Fruit fly (Drosophila melanogaster) whole organism, embryonic: ENCODE results near the gene spg.

Source experiments
- Ada2b ChIP-seq: fragments of 200-800 bp; sonication (Bioruptor generic); IDR thresholded peaks from 2 replicates; pipeline ENCODE4 v1.3.6; 2022; ENCODE audit warnings: missing biosample characterization, missing genetic modification characterization
- Aef1 ChIP-seq: fragments of 200-800 bp; sonication (Bioruptor generic); IDR thresholded peaks from 3 replicates; pipeline ENCODE4 v1.3.6; 2022; ENCODE audit warnings: missing biosample characterization, missing genetic modification characterization
- CG10366 ChIP-seq: fragments of 200-800 bp; sonication (Bioruptor generic); IDR thresholded peaks from 2 replicates; pipeline ENCODE4 v1.3.6; 2022; ENCODE audit warnings: missing biosample characterization, missing genetic modification characterization
- CG10431 ChIP-seq: fragments of 200-800 bp; sonication (Bioruptor generic); optimal IDR thresholded peaks from 3 replicates; lab custom pipeline; 2018; ENCODE audit warnings: missing biosample characterization, mild to moderate bottlenecking, missing genetic modification characterization
- CG11456 ChIP-seq: fragments of 200-800 bp; sonication (Bioruptor generic); IDR thresholded peaks from 3 replicates; pipeline ENCODE4 v1.3.6; 2022; ENCODE audit warnings: missing biosample characterization, missing genetic modification characterization
- CG11723 ChIP-seq: fragments of 200-800 bp; sonication (Bioruptor generic); optimal IDR thresholded peaks from 2 replicates; lab custom pipeline; 2017; ENCODE audit warnings: missing biosample characterization, mild to moderate bottlenecking, missing genetic modification characterization
- CG12104 ChIP-seq: fragments of 200-800 bp; sonication (Bioruptor generic); optimal IDR thresholded peaks from 3 replicates; lab custom pipeline; 2016; ENCODE audit warnings: missing biosample characterization, missing genetic modification characterization
- CG12391 ChIP-seq: fragments of 200-800 bp; sonication (Bioruptor generic); optimal IDR thresholded peaks from 3 replicates; lab custom pipeline; 2018; ENCODE audit warnings: missing biosample characterization, mild to moderate bottlenecking, missing genetic modification characterization, moderate library complexity
- CG13424 ChIP-seq: fragments of 200-800 bp; sonication (Bioruptor generic); optimal IDR thresholded peaks from 2 replicates; lab custom pipeline; 2019; ENCODE audit warnings: missing biosample characterization, mild to moderate bottlenecking, missing genetic modification characterization, moderate library complexity
- CG14441 ChIP-seq: fragments of 200-800 bp; sonication (Bioruptor generic); IDR thresholded peaks from 2 replicates; pipeline ENCODE4 v1.3.6; 2022; ENCODE audit warnings: missing biosample characterization, missing genetic modification characterization
- CG16813 ChIP-seq: fragments of 200-800 bp; sonication (Bioruptor generic); IDR thresholded peaks from 3 replicates; pipeline ENCODE4 v1.3.6; 2022; ENCODE audit warnings: missing biosample characterization, missing genetic modification characterization; ENCODE audit not compliant: partially characterized antibody
- CG17361 ChIP-seq: fragments of 200-800 bp; sonication (Bioruptor generic); IDR thresholded peaks from 3 replicates; pipeline ENCODE4 v1.3.6; 2022; ENCODE audit warnings: missing biosample characterization, missing genetic modification characterization
- CG2202 ChIP-seq: fragments of 200-800 bp; sonication (Bioruptor generic); optimal IDR thresholded peaks from 2 replicates; lab custom pipeline; 2018; ENCODE audit warnings: missing biosample characterization, mild to moderate bottlenecking, missing genetic modification characterization
- CG3407 ChIP-seq: fragments of 200-800 bp; sonication (Bioruptor generic); optimal IDR thresholded peaks from 2 replicates; lab custom pipeline; 2018; ENCODE audit warnings: missing biosample characterization, mild to moderate bottlenecking, missing genetic modification characterization
- CG4617 ChIP-seq: fragments of 200-800 bp; sonication (Bioruptor generic); optimal IDR thresholded peaks from 3 replicates; lab custom pipeline; 2016; ENCODE audit warnings: missing biosample characterization, missing genetic modification characterization, borderline replicate concordance
- CG6791 ChIP-seq: fragments of 200-800 bp; sonication (Bioruptor generic); IDR thresholded peaks from 3 replicates; pipeline ENCODE4 v1.3.6; 2022; ENCODE audit warnings: missing biosample characterization, missing genetic modification characterization; ENCODE audit not compliant: partially characterized antibody
- CG6854 ChIP-seq: fragments of 200-800 bp; sonication (Bioruptor generic); optimal IDR thresholded peaks from 3 replicates; lab custom pipeline; 2017; ENCODE audit warnings: missing biosample characterization, mild to moderate bottlenecking, missing genetic modification characterization
- CG9215 ChIP-seq: fragments of 200-800 bp; sonication (Bioruptor generic); IDR thresholded peaks from 2 replicates; pipeline ENCODE4 v1.3.6; 2022; ENCODE audit warnings: missing biosample characterization, missing genetic modification characterization
- D19A ChIP-seq: fragments of 200-800 bp; optimal IDR thresholded peaks from 3 replicates; lab custom pipeline; 2019; ENCODE audit warnings: missing biosample characterization, mild to moderate bottlenecking, missing genetic modification characterization, moderate library complexity
- E2f2 ChIP-seq: fragments of 200-800 bp; sonication (Bioruptor generic); IDR thresholded peaks from 2 replicates; pipeline ENCODE4 v1.3.6; 2022; ENCODE audit warnings: missing biosample characterization, missing genetic modification characterization
- Elba2 ChIP-seq: fragments of 200-800 bp; sonication (Bioruptor generic); optimal IDR thresholded peaks from 3 replicates; lab custom pipeline; 2016; ENCODE audit warnings: missing biosample characterization, missing genetic modification characterization
- GATAe ChIP-seq: fragments of 200-800 bp; sonication (Bioruptor generic); conservative IDR thresholded peaks from 2 replicates; pipeline ENCODE4 v1.3.6; 2022; ENCODE audit warnings: missing biosample characterization, missing genetic modification characterization
- HLH4C ChIP-seq: fragments of 200-800 bp; sonication (Bioruptor generic); IDR thresholded peaks from 3 replicates; pipeline ENCODE4 v1.3.6; 2022; ENCODE audit warnings: missing biosample characterization, missing genetic modification characterization; ENCODE audit not compliant: partially characterized antibody
- HmgZ ChIP-seq: fragments of 200-800 bp; sonication (Bioruptor generic); optimal IDR thresholded peaks from 2 replicates; lab custom pipeline; 2018; ENCODE audit warnings: missing biosample characterization, mild to moderate bottlenecking, missing genetic modification characterization
- Hsf ChIP-seq: fragments of 200-800 bp; sonication (Bioruptor generic); optimal IDR thresholded peaks from 3 replicates; lab custom pipeline; 2016; ENCODE audit warnings: missing biosample characterization, missing genetic modification characterization
- MBD-R2 ChIP-seq: fragments of 200-800 bp; sonication (Bioruptor generic); IDR thresholded peaks from 2 replicates; pipeline ENCODE4 v1.3.6; 2022; ENCODE audit warnings: missing biosample characterization, missing genetic modification characterization
- Myb ChIP-seq: fragments of 200-800 bp; sonication (Bioruptor generic); optimal IDR thresholded peaks from 2 replicates; lab custom pipeline; 2016; ENCODE audit warnings: missing biosample characterization, missing genetic modification characterization
- NFAT ChIP-seq: fragments of 200-800 bp; sonication (Bioruptor generic); IDR thresholded peaks from 2 replicates; pipeline ENCODE4 v1.3.6; 2022; ENCODE audit warnings: missing biosample characterization, missing genetic modification characterization
- Xrp1 ChIP-seq: fragments of 200-800 bp; sonication (Bioruptor generic); IDR thresholded peaks from 2 replicates; pipeline ENCODE4 v1.3.6; 2022; ENCODE audit warnings: missing biosample characterization, missing genetic modification characterization
- ato ChIP-seq: fragments of 200-800 bp; sonication (Bioruptor generic); IDR thresholded peaks from 2 replicates; pipeline ENCODE4 v1.3.6; 2022; ENCODE audit warnings: missing biosample characterization, missing genetic modification characterization; ENCODE audit not compliant: partially characterized antibody
- bbx ChIP-seq: fragments of 200-800 bp; sonication (Bioruptor generic); IDR thresholded peaks from 2 replicates; pipeline ENCODE4 v1.3.6; 2022; ENCODE audit warnings: missing biosample characterization, missing genetic modification characterization; ENCODE audit not compliant: partially characterized antibody
- chn ChIP-seq: fragments of 200-800 bp; sonication (Bioruptor generic); optimal IDR thresholded peaks from 2 replicates; lab custom pipeline; 2016; ENCODE audit warnings: missing biosample characterization, missing genetic modification characterization
- dati ChIP-seq: fragments of 200-800 bp; sonication (Bioruptor generic); IDR thresholded peaks from 2 replicates; pipeline ENCODE4 v1.3.6; 2022; ENCODE audit warnings: missing biosample characterization, missing genetic modification characterization
- ems ChIP-seq: fragments of 200-800 bp; sonication (Bioruptor generic); optimal IDR thresholded peaks from 3 replicates; lab custom pipeline; 2016; ENCODE audit warnings: missing biosample characterization, missing genetic modification characterization
- ind ChIP-seq: fragments of 200-800 bp; sonication (Bioruptor generic); optimal IDR thresholded peaks from 3 replicates; lab custom pipeline; 2016; ENCODE audit warnings: missing biosample characterization, missing genetic modification characterization
- luna ChIP-seq: fragments of 200-800 bp; sonication (Bioruptor generic); optimal IDR thresholded peaks from 2 replicates; lab custom pipeline; 2016; ENCODE audit warnings: missing biosample characterization, missing genetic modification characterization
- nerfin-2 ChIP-seq: fragments of 200-800 bp; sonication (Bioruptor generic); IDR thresholded peaks from 2 replicates; pipeline ENCODE4 v1.3.6; 2022; ENCODE audit warnings: missing biosample characterization, missing genetic modification characterization; ENCODE audit not compliant: partially characterized antibody
- nmo ChIP-seq: fragments of 200-800 bp; sonication (Bioruptor generic); optimal IDR thresholded peaks from 2 replicates; lab custom pipeline; 2018; ENCODE audit warnings: missing biosample characterization, mild to moderate bottlenecking, missing genetic modification characterization, moderate library complexity
- p53 ChIP-seq: fragments of 200-800 bp; sonication (Bioruptor generic); optimal IDR thresholded peaks from 2 replicates; lab custom pipeline; 2016; ENCODE audit warnings: missing biosample characterization, missing genetic modification characterization
- phol ChIP-seq: fragments of 200-800 bp; sonication (Bioruptor generic); optimal IDR thresholded peaks from 3 replicates; lab custom pipeline; 2018; ENCODE audit warnings: missing biosample characterization, mild to moderate bottlenecking, missing genetic modification characterization, moderate library complexity
- prd ChIP-seq, 3 experiments: fragments of >200 bp in 2 of 3; fragments of 200-800 bp in 1 of 3; sonication (Bioruptor generic) in 1 of 3; optimal IDR thresholded peaks in 2 of 3; IDR thresholded peaks in 1 of 3; 2 replicates in 2 of 3; 3 replicates in 1 of 3; pipeline versions ENCODE4 v1.3.6 to Lab custom; 2017 to 2022; ENCODE audit warnings: missing biosample characterization in 1 of 3, missing genetic modification characterization in 1 of 3
- slou ChIP-seq: fragments of 200-800 bp; sonication (Bioruptor generic); optimal IDR thresholded peaks from 3 replicates; lab custom pipeline; 2016; ENCODE audit warnings: missing biosample characterization, missing genetic modification characterization
- sr ChIP-seq: fragments of 200-800 bp; sonication (Bioruptor generic); IDR thresholded peaks from 3 replicates; pipeline ENCODE4 v1.3.6; 2022; ENCODE audit warnings: missing biosample characterization, missing genetic modification characterization
- tna ChIP-seq: fragments of 200-800 bp; sonication (Bioruptor generic); IDR thresholded peaks from 2 replicates; pipeline ENCODE4 v1.3.6; 2022; ENCODE audit warnings: missing biosample characterization, missing genetic modification characterization; ENCODE audit not compliant: partially characterized antibody
- ttk ChIP-seq: fragments of 200-800 bp; sonication (Bioruptor generic); IDR thresholded peaks from 2 replicates; pipeline ENCODE4 v2.1.2; 2022; ENCODE audit warnings: missing biosample characterization, missing genetic modification characterization
- vfl ChIP-seq: fragments of 200-800 bp; sonication (Bioruptor generic); optimal IDR thresholded peaks from 2 replicates; lab custom pipeline; 2016; ENCODE audit warnings: missing biosample characterization, missing genetic modification characterization
- yki ChIP-seq: fragments of >200 bp; optimal IDR thresholded peaks from 3 replicates; lab custom pipeline; 2018
- zen2 ChIP-seq: fragments of 200-800 bp; sonication (Bioruptor generic); IDR thresholded peaks from 3 replicates; pipeline ENCODE4 v1.3.6; 2022; ENCODE audit warnings: missing biosample characterization, missing genetic modification characterization; ENCODE audit not compliant: partially characterized antibody

The spg gene

DNA sequence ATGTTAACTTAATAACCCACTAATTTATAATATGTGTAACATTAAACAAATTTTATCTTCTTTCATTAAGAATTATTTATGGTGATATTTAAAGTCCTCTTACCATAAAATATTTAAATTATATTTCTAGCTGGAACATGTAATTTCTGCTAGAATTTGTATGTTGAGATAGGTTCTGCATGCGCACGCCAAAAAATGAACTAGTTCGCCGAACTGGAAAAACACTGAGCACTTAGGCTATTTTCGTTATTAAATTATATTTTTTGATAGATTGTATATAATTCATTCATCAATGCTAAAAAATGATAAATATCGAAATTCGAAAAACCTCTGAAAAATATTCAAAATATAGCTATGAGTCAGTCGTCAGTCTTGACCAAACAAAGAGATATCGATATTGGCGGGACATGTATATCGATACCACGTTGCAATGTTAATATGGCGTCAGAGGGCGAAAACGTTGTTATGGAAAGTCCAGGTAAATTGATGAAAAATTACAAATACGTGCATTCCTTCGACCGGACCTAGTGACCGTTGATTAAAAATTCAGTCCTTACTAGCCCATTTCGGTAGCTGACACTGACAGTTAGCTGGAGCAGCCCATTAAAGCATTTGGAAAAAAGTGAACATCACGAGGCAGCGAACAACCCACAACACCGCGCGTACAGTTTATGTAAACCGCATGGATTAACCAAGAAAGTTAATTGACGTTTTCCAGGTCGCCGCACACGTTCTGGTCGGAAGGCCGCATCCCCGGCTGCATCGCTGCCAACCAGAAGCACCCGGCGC, 33.2 kb upstream of the spg start, which contains the start of gene Prp39 (continued):
- TF ChIP-seq D19A (no peak), CG11723 (GFP tag; lab: Kevin White, UChicago) (no peak), Ada2b (GFP tag; lab: Robert Waterston, UW) (peak; percentile 29; the same call in 1 of the 2 replicates), ato (peak; percentile 51; the same call in 1 of the 2 replicates), CG9215 (0 out of 2 replicates have a peak, but pooled peaks have one; percentile 8), CG10366 (GFP tag; lab: Robert Waterston, UW) (peak; percentile 31), vfl (GFP tag; lab: Kevin White, UChicago) (no peak), ttk (GFP tag; lab: Robert Waterston, UW) (peak; percentile 46; the same call in 1 of the 2 replicates), dati (GFP tag; lab: Robert Waterston, UW) (no peak), CG16813 (GFP tag; lab: Robert Waterston, UW) (peak; percentile 73), Elba2 (no peak), Aef1 (peak; percentile 33; the same call in 1 of the 3 replicates), CG11456 (GFP tag; lab: Robert Waterston, UW) (0 out of 3 replicates have a peak, but pooled peaks have one; percentile 47), phol (tag; lab: Kevin White, UChicago) (peak; percentile 99), nerfin-2 (GFP tag; lab: Robert Waterston, UW) (peak; percentile 32), luna (GFP tag; lab: Kevin White, UChicago) (no peak), CG14441 (peak; percentile 55; the same call in 1 of the 2 replicates), ind (GFP tag; lab: Kevin White, UChicago) (peak; percentile 29), CG12391 (tag; lab: Kevin White, UChicago) (peak; percentile 51), nmo (GFP tag; lab: Kevin White, UChicago) (peak; percentile 17), zen2 (GFP tag; lab: Robert Waterston, UW) (peak; percentile 73), CG10431 (no peak), Hsf (GFP tag; lab: Kevin White, UChicago) (peak; percentile 25), slou (GFP tag; lab: Kevin White, UChicago) (peak; percentile 6), p53 (GFP tag; lab: Kevin White, UChicago) (no peak), HLH4C (GFP tag; lab: Robert Waterston, UW) (peak; percentile 74), E2f2 (GFP tag; lab: Robert Waterston, UW) (peak; percentile 52; the same call in 1 of the 2 replicates), ems (GFP tag; lab: Kevin White, UChicago) (no peak), MBD-R2 (GFP tag; lab: Robert Waterston, UW) (peak; percentile 38; the same call in 1 of the 2 replicates), sr (GFP tag; lab: Robert Waterston, UW) (no peak), bbx (GFP tag; lab: Robert Waterston, UW) (peak; percentile 69), CG3407 (no peak), HmgZ (tag; lab: Kevin White, UChicago) (peak; percentile 24), prd (optimal IDR thresholded peaks at IDR 0.05; lab: Kevin White, UChicago) (no peak), prd (GFP tag; IDR thresholded peaks at IDR 0.05; lab: Robert Waterston, UW) (peak; percentile 72; the same call in 2 of the 3 replicates), tna (GFP tag; lab: Robert Waterston, UW) (peak; percentile 49; the same call in 1 of the 2 replicates), GATAe (GFP tag; lab: Robert Waterston, UW) (no peak), CG13424 (tag; lab: Kevin White, UChicago) (peak; percentile 34), NFAT (GFP tag; lab: Robert Waterston, UW) (no peak; the same call in 1 of the 2 replicates), yki (lab: Kevin White, UChicago) (no peak), CG4617 (GFP tag; lab: Kevin White, UChicago) (peak; percentile 50), Xrp1 (GFP tag; lab: Robert Waterston, UW) (peak; percentile 54; the same call in 1 of the 2 replicates), CG6854 (GFP tag; lab: Kevin White, UChicago) (no peak), chn (peak; percentile 27), CG2202 (tag; lab: Kevin White, UChicago) (no peak), CG12104 (GFP tag; lab: Kevin White, UChicago) (peak; percentile 22), CG6791 (GFP tag; lab: Robert Waterston, UW) (peak; percentile 69), CG17361 (GFP tag; lab: Robert Waterston, UW) (peak; percentile 51; the same call in 1 of the 3 replicates), Myb (GFP tag; lab: Kevin White, UChicago) (no peak)
